Worm (Caenorhabditis elegans): ENCODE measurements around the gene C17C3.1.

DNA sequence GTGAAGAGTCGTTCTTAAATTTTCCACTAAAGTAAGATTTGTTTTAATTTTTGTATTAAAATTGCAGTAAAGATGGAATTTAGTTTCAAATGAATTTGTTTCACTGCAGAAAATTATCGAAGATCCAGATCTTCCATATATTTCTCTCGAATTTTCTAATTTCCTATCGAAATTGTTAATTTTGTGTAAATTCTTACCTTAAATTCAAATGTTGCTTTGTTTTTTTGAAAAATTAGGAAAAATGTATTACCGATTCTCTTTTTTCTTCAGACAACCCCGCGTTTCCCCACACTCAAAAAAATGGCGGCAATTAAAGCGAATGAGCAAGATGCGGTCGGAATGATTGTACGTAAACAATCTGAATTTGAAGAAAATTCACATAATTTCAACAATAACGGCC is 20.6 kb upstream of the C17C3.1 start, which contains the start of gene C17C3.6:
- TF ChIP-seq him-1 (tag; optimal IDR thresholded peaks at IDR 0.05) (no peak), T07F8.4 (tag; optimal IDR thresholded peaks at IDR 0.05) (no peak), dpl-1 (GFP tag; optimal IDR thresholded peaks at IDR 0.05) (no peak), ekl-4 (GFP tag; IDR thresholded peaks at IDR 0.05) (no peak), gei-17 (GFP tag; optimal IDR thresholded peaks at IDR 0.05) (no peak)
